Worm (Caenorhabditis elegans) whole organism, young adult: ENCODE results near the gene tbb-2.

ENCODE experiments used
- B0261.1 ChIP-seq: sonication (generic microtip); optimal IDR thresholded peaks from 2 replicates; lab custom pipeline; 2016; ENCODE audit warnings: mild to moderate bottlenecking, missing genetic modification characterization, moderate library complexity, missing compliant biosample characterization
- B0336.3 ChIP-seq: fragments of 200-800 bp; sonication (Bioruptor generic); IDR thresholded peaks from 2 replicates; pipeline ENCODE4 v1.3.6; 2022; ENCODE audit warnings: missing genetic modification characterization, missing compliant biosample characterization
- F57A8.1 ChIP-seq: fragments of 200-800 bp; sonication (Bioruptor generic); optimal IDR thresholded peaks from 2 replicates; lab custom pipeline; 2018; ENCODE audit warnings: mild to moderate bottlenecking, missing genetic modification characterization, moderate library complexity, missing compliant biosample characterization
- atf-7 ChIP-seq: sonication (generic microtip); optimal IDR thresholded peaks from 2 replicates; lab custom pipeline; 2017; ENCODE audit warnings: mild to moderate bottlenecking, missing genetic modification characterization, missing compliant biosample characterization
- ceh-27 ChIP-seq: fragments of 200-800 bp; sonication (Bioruptor generic); optimal IDR thresholded peaks from 2 replicates; lab custom pipeline; 2018; ENCODE audit warnings: mild to moderate bottlenecking, missing genetic modification characterization, moderate library complexity, missing compliant biosample characterization
- chd-7 ChIP-seq: sonication (generic microtip); optimal IDR thresholded peaks from 2 replicates; lab custom pipeline; 2016; ENCODE audit warnings: mild to moderate bottlenecking, missing genetic modification characterization, moderate library complexity, missing compliant biosample characterization
- egl-18 ChIP-seq: fragments of 200-800 bp; sonication (Bioruptor generic); IDR thresholded peaks from 2 replicates; pipeline ENCODE4 v1.3.6; 2022; ENCODE audit warnings: missing genetic modification reagents, missing genetic modification characterization, missing compliant biosample characterization
- lsl-1 ChIP-seq: fragments of 200-800 bp; sonication (Bioruptor generic); optimal IDR thresholded peaks from 2 replicates; lab custom pipeline; 2018; ENCODE audit warnings: mild to moderate bottlenecking, missing genetic modification characterization, moderate library complexity, missing compliant biosample characterization
- madf-3 ChIP-seq: fragments of 200-800 bp; sonication (Bioruptor generic); IDR thresholded peaks from 2 replicates; pipeline ENCODE4 v1.3.6; 2022; ENCODE audit warnings: missing genetic modification reagents, missing genetic modification characterization, missing compliant biosample characterization
- nfya-1 ChIP-seq: sonication (generic microtip); optimal IDR thresholded peaks from 2 replicates; lab custom pipeline; 2017; ENCODE audit warnings: antibody characterized with exemption, missing compliant biosample characterization, missing genetic modification characterization, borderline replicate concordance; ENCODE audit not compliant: insufficient read depth
- pbrm-1 ChIP-seq: fragments of 200-800 bp; sonication (Bioruptor generic); IDR thresholded peaks from 2 replicates; pipeline ENCODE4 v1.3.6; 2022; ENCODE audit warnings: missing genetic modification reagents, missing genetic modification characterization, missing compliant biosample characterization
- sea-2 ChIP-seq: fragments of 200-800 bp; sonication (Bioruptor generic); IDR thresholded peaks from 2 replicates; pipeline ENCODE4 v1.3.6; 2022; ENCODE audit warnings: missing genetic modification characterization, missing compliant biosample characterization
- snpc-1.3 ChIP-seq: sonication (generic microtip); optimal IDR thresholded peaks from 2 replicates; lab custom pipeline; 2017; ENCODE audit warnings: missing genetic modification characterization, mild to moderate bottlenecking, missing compliant biosample characterization, antibody characterized with exemption, moderate library complexity, missing genotype, missing genetic modification reagents; ENCODE audit not compliant: insufficient read depth
- ztf-25 ChIP-seq: fragments of 200-800 bp; sonication (Bioruptor generic); IDR thresholded peaks from 2 replicates; pipeline ENCODE4 v1.3.6; 2022; ENCODE audit warnings: missing genetic modification reagents, missing genetic modification characterization, missing compliant biosample characterization

ce11 chrIII:3978438-3978837, 39.0 kb downstream of the tbb-2 start:
- TF ChIP-seq B0261.1 = no peak
- no peak for TF ChIP-seq chd-7 (tag; lab: Kevin White, UChicago)
- no peak for TF ChIP-seq F57A8.1 (GFP tag; lab: Kevin White, UChicago)
- TF ChIP-seq snpc-1.3 (tag; lab: Kevin White, UChicago) = no peak
- no peak for TF ChIP-seq egl-18
- no peak for TF ChIP-seq ztf-25
- no peak for TF ChIP-seq ceh-27 (GFP tag; lab: Kevin White, UChicago)
- TF ChIP-seq madf-3 (GFP tag; lab: Robert Waterston, UW) = no peak
- no peak for TF ChIP-seq sea-2 (GFP tag; lab: Robert Waterston, UW)
- TF ChIP-seq nfya-1 (tag; lab: Kevin White, UChicago) = no peak
- no peak for TF ChIP-seq lsl-1 (GFP tag; lab: Kevin White, UChicago)
- TF ChIP-seq B0336.3 = no peak
- no peak for TF ChIP-seq pbrm-1 (GFP tag; lab: Robert Waterston, UW)
- no peak for TF ChIP-seq atf-7
